Worm (Caenorhabditis elegans): Measurements from ENCODE around the gene T11F9.21.

DNA sequence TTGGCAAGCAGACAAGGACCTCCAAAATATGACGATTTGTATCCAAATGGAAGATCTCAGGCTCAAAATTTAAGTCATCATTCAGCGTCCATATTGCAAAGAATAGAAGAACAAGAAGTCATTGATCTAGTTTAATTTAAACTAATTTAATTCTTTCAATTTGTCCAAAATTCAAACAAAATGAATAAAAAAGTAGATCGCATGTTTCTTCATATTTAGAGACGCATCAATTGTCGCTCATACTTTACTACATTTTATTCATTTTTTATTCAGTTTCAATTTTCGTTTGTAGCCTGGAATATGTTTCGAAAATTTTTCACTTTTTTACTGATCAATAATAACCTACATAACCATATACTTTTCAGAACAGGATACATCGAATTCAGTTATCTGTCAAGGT lies at the start of gene T11F9.21:
- TF ChIP-seq tlf-1 (GFP tag; optimal IDR thresholded peaks at IDR 0.05) (no peak), ceh-100 (GFP tag; IDR thresholded peaks at IDR 0.05) (no peak), dpl-1 (GFP tag; optimal IDR thresholded peaks at IDR 0.05) (no peak), ceh-40 (GFP tag; IDR thresholded peaks at IDR 0.05) (no peak), dox-1 (GFP tag; IDR thresholded peaks at IDR 0.05) (no peak), Y67H2A.10 (GFP tag; conservative IDR thresholded peaks at IDR 0.05) (no peak), lin-54 (GFP tag; optimal IDR thresholded peaks at IDR 0.05) (no peak), F39B2.1 (GFP tag; IDR thresholded peaks at IDR 0.05) (no peak), ztf-18 (tag; optimal IDR thresholded peaks at IDR 0.05) (no peak), hrde-1 (tag; optimal IDR thresholded peaks at IDR 0.05; ENCODE audit: borderline replicate concordance) (no peak), unc-62 (GFP tag; optimal IDR thresholded peaks at IDR 0.05) (no peak)
